Worm (Caenorhabditis elegans): ENCODE data around the gene T05B11.4.

Gene T05B11.4

DNA sequence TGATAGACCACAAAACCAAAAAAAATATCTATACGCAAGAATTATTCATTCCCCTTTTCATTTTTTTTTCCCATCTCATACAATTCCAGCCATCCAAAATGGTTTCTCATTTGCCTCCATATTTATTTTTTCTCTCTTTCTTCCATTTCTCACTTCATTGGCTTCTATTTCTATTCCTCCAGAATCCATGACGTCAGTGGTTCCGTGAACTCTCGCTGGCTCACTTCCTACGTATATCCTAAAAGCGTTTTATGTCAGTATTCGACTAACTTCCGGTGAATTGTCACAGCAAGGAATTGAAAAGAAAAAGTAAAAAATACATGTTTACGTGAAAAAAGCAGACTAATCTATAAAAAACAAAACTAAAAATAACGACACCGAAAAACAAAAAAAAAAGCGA is 27.5 kb downstream of the T05B11.4 start:
- TF ChIP-seq ceh-82 (tag; optimal IDR thresholded peaks at IDR 0.05): no peak
- TF ChIP-seq ztf-4 (tag; optimal IDR thresholded peaks at IDR 0.05): no peak
- no peak for TF ChIP-seq ceh-9 (tag; optimal IDR thresholded peaks at IDR 0.05)
- peak; percentile 18 for TF ChIP-seq nfya-1 (tag; optimal IDR thresholded peaks at IDR 0.05; ENCODE audit: insufficient read depth)
- TF ChIP-seq fkh-2 (tag; optimal IDR thresholded peaks at IDR 0.05): no peak

DNA sequence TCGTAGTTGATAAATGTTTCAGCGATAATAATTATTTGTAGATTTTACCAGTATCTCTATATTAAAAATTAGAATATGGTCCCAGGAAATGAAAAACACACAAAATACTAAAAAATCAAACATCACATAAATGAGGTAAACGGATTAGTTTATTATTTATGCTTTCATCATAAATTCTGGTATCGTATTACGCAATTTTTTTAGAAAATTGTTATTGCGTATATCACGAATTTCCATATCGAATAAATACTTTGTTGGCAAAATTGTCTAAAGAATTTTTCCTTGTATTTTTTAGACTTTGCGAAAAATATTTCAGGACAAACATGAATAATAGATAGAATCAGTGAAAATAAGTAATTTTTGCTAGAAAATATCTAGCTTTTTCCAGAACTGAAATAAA is 28.3 kb downstream of the T05B11.4 start:
- TF ChIP-seq elt-2 (tag; optimal IDR thresholded peaks at IDR 0.05) (no peak), sea-2 (GFP tag; optimal IDR thresholded peaks at IDR 0.05) (no peak), fkh-10 (GFP tag; optimal IDR thresholded peaks at IDR 0.05) (no peak), aly-2 (tag; optimal IDR thresholded peaks at IDR 0.05) (no peak), nhr-25 (tag; optimal IDR thresholded peaks at IDR 0.05) (no peak), ceh-28 (tag; optimal IDR thresholded peaks at IDR 0.05) (no peak), jun-1 (tag; optimal IDR thresholded peaks at IDR 0.05) (no peak)

- no peak for TF ChIP-seq nhr-12 (tag; optimal IDR thresholded peaks at IDR 0.05)
- TF ChIP-seq tbx-2 (tag; optimal IDR thresholded peaks at IDR 0.05): no peak
- TF ChIP-seq sea-2 (GFP tag; optimal IDR thresholded peaks at IDR 0.05): no peak
- TF ChIP-seq ceh-16 (tag; optimal IDR thresholded peaks at IDR 0.05): no peak
- no peak for TF ChIP-seq snpc-4 (tag; optimal IDR thresholded peaks at IDR 0.05)
- no peak for TF ChIP-seq aly-2 (tag; optimal IDR thresholded peaks at IDR 0.05)
- TF ChIP-seq ztf-4 (tag; optimal IDR thresholded peaks at IDR 0.05): no peak
- no peak for TF ChIP-seq unc-39 (tag; optimal IDR thresholded peaks at IDR 0.05)
- no peak for TF ChIP-seq lsy-12 (tag; optimal IDR thresholded peaks at IDR 0.05)
- TF ChIP-seq nhr-237 (tag; optimal IDR thresholded peaks at IDR 0.05): no peak
- no peak for TF ChIP-seq egl-27 (tag; optimal IDR thresholded peaks at IDR 0.05)
- no peak for TF ChIP-seq ceh-82 (tag; optimal IDR thresholded peaks at IDR 0.05)
- TF ChIP-seq ZK546.5 (tag; optimal IDR thresholded peaks at IDR 0.05): no peak
- TF ChIP-seq pha-4 (tag; optimal IDR thresholded peaks at IDR 0.05): no peak
- no peak for TF ChIP-seq nhr-77 (tag; optimal IDR thresholded peaks at IDR 0.05)
- no peak for TF ChIP-seq nfya-1 (tag; optimal IDR thresholded peaks at IDR 0.05; ENCODE audit: insufficient read depth)
- no peak for TF ChIP-seq skn-1 (tag; optimal IDR thresholded peaks at IDR 0.05)
- TF ChIP-seq hmg-11 (tag; optimal IDR thresholded peaks at IDR 0.05): no peak
- TF ChIP-seq mdl-1 (tag; optimal IDR thresholded peaks at IDR 0.05): no peak
These were observed 30.4 kb downstream of the T05B11.4 start, which contains the start of the genes ZK105.6 and ZK105.8 for ce11 chrV:7723967-7724544. Gene ZK105.6, minus strand, starts transcription at chrV:7724067. Gene ZK105.8, plus strand, starts transcription at chrV:7724494.

ce11 chrV:7721945-7722344 is 32.5 kb downstream of the T05B11.4 start, which contains the start of gene ZK105.14:
Gene ZK105.14, minus strand, starts transcription at chrV:7722045.
- TF ChIP-seq snpc-4 (tag; optimal IDR thresholded peaks at IDR 0.05) (no peak), nhr-43 (tag; optimal IDR thresholded peaks at IDR 0.05; ENCODE audit: poor library complexity, severe bottlenecking) (no peak), unc-39 (tag; optimal IDR thresholded peaks at IDR 0.05) (no peak), eor-1 (tag; optimal IDR thresholded peaks at IDR 0.05) (no peak), ceh-82 (tag; optimal IDR thresholded peaks at IDR 0.05) (no peak), nhr-76 (tag; optimal IDR thresholded peaks at IDR 0.05) (no peak), tbx-2 (tag; optimal IDR thresholded peaks at IDR 0.05) (no peak), elt-1 (tag; optimal IDR thresholded peaks at IDR 0.05) (no peak), mml-1 (tag; optimal IDR thresholded peaks at IDR 0.05) (no peak), egl-5 (tag; optimal IDR thresholded peaks at IDR 0.05) (no peak), nhr-28 (tag; optimal IDR thresholded peaks at IDR 0.05) (no peak), sea-2 (GFP tag; optimal IDR thresholded peaks at IDR 0.05) (no peak)

- TF ChIP-seq ama-1 (optimal IDR thresholded peaks at IDR 0.05) (no peak), mml-1 (tag; optimal IDR thresholded peaks at IDR 0.05) (no peak), mdl-1 (tag; optimal IDR thresholded peaks at IDR 0.05) (no peak), daf-12 (tag; optimal IDR thresholded peaks at IDR 0.05) (no peak), ceh-28 (tag; optimal IDR thresholded peaks at IDR 0.05) (no peak)
These were observed 36.8 kb downstream of the T05B11.4 start, which contains the start of gene ZK105.5 for ce11 chrV:7717629-7718028. Gene ZK105.5, minus strand, starts transcription at chrV:7717729.
